Worm (Caenorhabditis elegans) whole organism, early embryonic: ENCODE results near the gene F13H8.2.

Experiments used
- B0310.2 ChIP-seq: sonication (generic microtip); optimal IDR thresholded peaks from 2 replicates; lab custom pipeline; 2016; ENCODE audit warnings: mild to moderate bottlenecking, missing genetic modification characterization, missing compliant biosample characterization
- F13C5.2 ChIP-seq: sonication (generic microtip); optimal IDR thresholded peaks from 2 replicates; lab custom pipeline; 2017; ENCODE audit warnings: mild to moderate bottlenecking, missing genetic modification characterization, inconsistent platforms, missing compliant biosample characterization
- aly-1 ChIP-seq: sonication (generic microtip); optimal IDR thresholded peaks from 2 replicates; lab custom pipeline; 2016; ENCODE audit warnings: missing genetic modification characterization, missing compliant biosample characterization
- ama-1 ChIP-seq: fragments of 150-350 bp; optimal IDR thresholded peaks from 2 replicates; lab custom pipeline; 2014
- ceh-13 ChIP-seq: fragments of 200-800 bp; sonication (Bioruptor generic); optimal IDR thresholded peaks from 2 replicates; lab custom pipeline; 2018; ENCODE audit warnings: mild to moderate bottlenecking, missing genetic modification characterization, missing compliant biosample characterization
- ceh-36 ChIP-seq: sonication (generic microtip); optimal IDR thresholded peaks from 2 replicates; lab custom pipeline; 2016; ENCODE audit warnings: missing genetic modification characterization, inconsistent platforms, missing compliant biosample characterization
- ets-7 ChIP-seq: sonication (generic microtip); optimal IDR thresholded peaks from 2 replicates; lab custom pipeline; 2016; ENCODE audit warnings: missing genotype, missing genetic modification characterization, missing compliant biosample characterization
- flt-1 ChIP-seq: fragments of 200-800 bp; sonication (Bioruptor generic); IDR thresholded peaks from 2 replicates; pipeline ENCODE4 v1.3.6; 2022; ENCODE audit warnings: missing genetic modification characterization, missing compliant biosample characterization
- hmbx-1 ChIP-seq: sonication (generic microtip); optimal IDR thresholded peaks from 2 replicates; lab custom pipeline; 2016; ENCODE audit warnings: mild to moderate bottlenecking, missing genetic modification characterization, missing compliant biosample characterization
- hmg-4 ChIP-seq: fragments of 200-800 bp; sonication (Bioruptor generic); optimal IDR thresholded peaks from 2 replicates; lab custom pipeline; 2018; ENCODE audit warnings: mild to moderate bottlenecking, missing genetic modification characterization, missing compliant biosample characterization
- hnd-1 ChIP-seq: sonication (generic microtip); optimal IDR thresholded peaks from 2 replicates; lab custom pipeline; 2016; ENCODE audit warnings: missing genetic modification characterization, missing compliant biosample characterization
- pes-1 ChIP-seq: fragments of 200-800 bp; sonication (Bioruptor generic); IDR thresholded peaks from 2 replicates; pipeline ENCODE4 v1.3.6; 2022; ENCODE audit warnings: missing genetic modification reagents, missing genetic modification characterization, missing compliant biosample characterization
- scrt-1 ChIP-seq: fragments of 200-800 bp; sonication (Bioruptor generic); IDR thresholded peaks from 2 replicates; pipeline ENCODE4 v1.3.6; 2022; ENCODE audit warnings: missing genetic modification characterization, missing compliant biosample characterization
- sea-1 ChIP-seq: fragments of 200-800 bp; sonication (Bioruptor generic); conservative IDR thresholded peaks from 2 replicates; pipeline ENCODE4 v1.3.6; 2022; ENCODE audit warnings: missing genetic modification characterization, missing compliant biosample characterization
- tbx-11 ChIP-seq: fragments of 200-800 bp; sonication (Bioruptor generic); IDR thresholded peaks from 2 replicates; pipeline ENCODE4 v1.3.6; 2022; ENCODE audit warnings: missing genetic modification characterization, missing compliant biosample characterization
- tbx-37 ChIP-seq: fragments of 200-800 bp; sonication (Bioruptor generic); conservative IDR thresholded peaks from 2 replicates; pipeline ENCODE4 v1.3.6; 2022; ENCODE audit warnings: missing genetic modification reagents, missing genetic modification characterization, missing compliant biosample characterization
- tra-4 ChIP-seq: sonication (generic microtip); optimal IDR thresholded peaks from 2 replicates; lab custom pipeline; 2017; ENCODE audit warnings: missing genetic modification characterization, missing compliant biosample characterization

The F13H8.2 gene

ce11 chrII:6288104-6288503 lies 17.9 kb downstream of the F13H8.2 start:
- TF ChIP-seq hnd-1 (tag; lab: Kevin White, UChicago) (no peak), B0310.2 (no peak), F13C5.2 (tag; lab: Kevin White, UChicago) (no peak), aly-1 (tag; lab: Kevin White, UChicago) (no peak), ama-1 (lab: Kevin White, UChicago) (no peak), scrt-1 (GFP tag; lab: Robert Waterston, UW) (no peak), sea-1 (GFP tag; lab: Robert Waterston, UW) (no peak), ets-7 (no peak), flt-1 (GFP tag; lab: Robert Waterston, UW) (no peak), ceh-13 (GFP tag; lab: Kevin White, UChicago) (no peak), pes-1 (GFP tag; lab: Robert Waterston, UW) (no peak), tra-4 (tag; lab: Kevin White, UChicago) (no peak), hmbx-1 (no peak), ceh-36 (tag; lab: Kevin White, UChicago) (no peak), tbx-11 (GFP tag; lab: Robert Waterston, UW) (no peak), hmg-4 (GFP tag; lab: Kevin White, UChicago) (no peak), tbx-37 (no peak)

ce11 chrII:6290047-6290582 lies 20.0 kb downstream of the F13H8.2 start, which contains the start of gene upb-1:
Gene upb-1 (minus strand): TSS chrII:6290097.
- no peak for TF ChIP-seq tbx-11 (GFP tag; lab: Robert Waterston, UW)

- TF ChIP-seq ets-7 (no peak), hnd-1 (tag; lab: Kevin White, UChicago) (no peak), tbx-37 (no peak), scrt-1 (GFP tag; lab: Robert Waterston, UW) (no peak), tbx-11 (GFP tag; lab: Robert Waterston, UW) (no peak), ceh-13 (GFP tag; lab: Kevin White, UChicago) (no peak), ceh-36 (tag; lab: Kevin White, UChicago) (no peak), aly-1 (tag; lab: Kevin White, UChicago) (no peak), tra-4 (tag; lab: Kevin White, UChicago) (no peak), ama-1 (lab: Kevin White, UChicago) (no peak), hmg-4 (GFP tag; lab: Kevin White, UChicago) (no peak), B0310.2 (no peak)
Observed at ce11 chrII:6292527-6292926, 22.4 kb downstream of the F13H8.2 start, which contains the start of gene nyn-3. Gene nyn-3 (minus strand): TSS chrII:6292627.

- TF ChIP-seq hnd-1 (tag; lab: Kevin White, UChicago), result no peak
Observed at ce11 chrII:6294261-6294660, 24.1 kb downstream of the F13H8.2 start, which contains the start of gene mps-1. Gene mps-1 (minus strand): TSS chrII:6294361.

- TF ChIP-seq hmg-4 (GFP tag; lab: Kevin White, UChicago) (no peak), ceh-36 (tag; lab: Kevin White, UChicago) (no peak), scrt-1 (GFP tag; lab: Robert Waterston, UW) (no peak), tbx-37 (no peak), F13C5.2 (tag; lab: Kevin White, UChicago) (no peak), pes-1 (GFP tag; lab: Robert Waterston, UW) (no peak), hmbx-1 (no peak), tbx-11 (GFP tag; lab: Robert Waterston, UW) (no peak), sea-1 (GFP tag; lab: Robert Waterston, UW) (no peak), ama-1 (lab: Kevin White, UChicago) (no peak), hnd-1 (tag; lab: Kevin White, UChicago) (no peak), B0310.2 (no peak)
Observed at ce11 chrII:6303209-6303740, 33.1 kb downstream of the F13H8.2 start, which contains the start of gene C29F5.1. Gene C29F5.1 (plus strand): TSS chrII:6303525.

ce11 chrII:6306125-6306524 lies 36.0 kb downstream of the F13H8.2 start, which contains the start of gene C29F5.8:
Gene C29F5.8 (plus strand): TSS chrII:6306425.
- TF ChIP-seq ets-7 (no peak), B0310.2 (no peak), tbx-11 (GFP tag; lab: Robert Waterston, UW) (no peak), scrt-1 (GFP tag; lab: Robert Waterston, UW) (no peak), flt-1 (GFP tag; lab: Robert Waterston, UW) (no peak), pes-1 (GFP tag; lab: Robert Waterston, UW) (no peak), aly-1 (tag; lab: Kevin White, UChicago) (no peak), tra-4 (tag; lab: Kevin White, UChicago) (no peak), ceh-36 (tag; lab: Kevin White, UChicago) (no peak), hnd-1 (tag; lab: Kevin White, UChicago) (no peak), ama-1 (lab: Kevin White, UChicago) (no peak), hmg-4 (GFP tag; lab: Kevin White, UChicago) (no peak)

- TF ChIP-seq ceh-36 (tag; lab: Kevin White, UChicago), result no peak
- no peak for TF ChIP-seq F13C5.2 (tag; lab: Kevin White, UChicago)
- no peak for TF ChIP-seq aly-1 (tag; lab: Kevin White, UChicago)
- TF ChIP-seq tra-4 (tag; lab: Kevin White, UChicago), result no peak
- TF ChIP-seq scrt-1 (GFP tag; lab: Robert Waterston, UW), result no peak
- no peak for TF ChIP-seq ama-1 (lab: Kevin White, UChicago)
- no peak for TF ChIP-seq ceh-13 (GFP tag; lab: Kevin White, UChicago)
- no peak for TF ChIP-seq pes-1 (GFP tag; lab: Robert Waterston, UW)
Observed at ce11 chrII:6309198-6309597, 39.0 kb downstream of the F13H8.2 start, which contains the start of gene glb-10. Gene glb-10 (minus strand): TSS chrII:6309298.
